Fruit fly (Drosophila melanogaster) whole organism, prepupa: ENCODE measurements around the gene CG7080.

ENCODE experiments used
- CG10631 ChIP-seq: fragments of 200-800 bp; sonication (Bioruptor generic); optimal IDR thresholded peaks from 2 replicates; lab custom pipeline; 2016; ENCODE audit warnings: missing biosample characterization, missing genetic modification characterization
- CG10669 ChIP-seq: fragments of 200-800 bp; sonication (Bioruptor generic); optimal IDR thresholded peaks from 3 replicates; lab custom pipeline; 2018; ENCODE audit warnings: missing biosample characterization, mild to moderate bottlenecking, missing genetic modification characterization, moderate library complexity
- CG11294 ChIP-seq: fragments of 200-800 bp; sonication (Bioruptor generic); IDR thresholded peaks from 2 replicates; pipeline ENCODE4 v1.3.6; 2022; ENCODE audit warnings: missing biosample characterization, missing genetic modification characterization
- CG11762 ChIP-seq: fragments of 200-800 bp; sonication (Bioruptor generic); optimal IDR thresholded peaks from 3 replicates; lab custom pipeline; 2016; ENCODE audit warnings: missing biosample characterization, missing genetic modification characterization; ENCODE audit not compliant: insufficient read depth
- CG11902 ChIP-seq: fragments of 200-800 bp; sonication (Bioruptor generic); optimal IDR thresholded peaks from 3 replicates; lab custom pipeline; 2016; ENCODE audit warnings: missing biosample characterization, missing genetic modification characterization
- CG15336 ChIP-seq: fragments of 200-800 bp; sonication (Bioruptor generic); IDR thresholded peaks from 2 replicates; pipeline ENCODE4 v1.3.6; 2022; ENCODE audit warnings: missing biosample characterization, missing genetic modification characterization
- CG1621 ChIP-seq: fragments of 200-800 bp; sonication (Bioruptor generic); optimal IDR thresholded peaks from 3 replicates; lab custom pipeline; 2018; ENCODE audit warnings: missing biosample characterization, mild to moderate bottlenecking, missing genetic modification characterization
- CG16779 ChIP-seq: fragments of 200-800 bp; sonication (Bioruptor generic); optimal IDR thresholded peaks from 3 replicates; lab custom pipeline; 2017; ENCODE audit warnings: missing biosample characterization, mild to moderate bottlenecking, missing genetic modification characterization
- CG3032 ChIP-seq: fragments of 200-800 bp; optimal IDR thresholded peaks from 2 replicates; lab custom pipeline; 2019; ENCODE audit warnings: missing biosample characterization, mild to moderate bottlenecking, missing genetic modification characterization, moderate library complexity
- CG31627 ChIP-seq: fragments of 200-800 bp; sonication (Bioruptor generic); optimal IDR thresholded peaks from 3 replicates; lab custom pipeline; 2016; ENCODE audit warnings: missing biosample characterization, missing genetic modification characterization
- CG32006 ChIP-seq: fragments of 200-800 bp; sonication (Bioruptor generic); optimal IDR thresholded peaks from 3 replicates; lab custom pipeline; 2017; ENCODE audit warnings: missing biosample characterization, mild to moderate bottlenecking, missing genetic modification characterization
- CG34406 ChIP-seq: fragments of 200-800 bp; sonication (Bioruptor generic); optimal IDR thresholded peaks from 3 replicates; lab custom pipeline; 2016; ENCODE audit warnings: missing biosample characterization, missing genetic modification characterization
- CG3919 ChIP-seq: fragments of 200-800 bp; sonication (Bioruptor generic); optimal IDR thresholded peaks from 3 replicates; lab custom pipeline; 2016; ENCODE audit warnings: missing biosample characterization, missing genetic modification characterization
- CG6163 ChIP-seq: fragments of 200-800 bp; sonication (Bioruptor generic); IDR thresholded peaks from 3 replicates; pipeline ENCODE4 v1.3.6; 2022; ENCODE audit warnings: missing biosample characterization, missing genetic modification characterization
- CG6276 ChIP-seq: fragments of 200-800 bp; sonication (Bioruptor generic); optimal IDR thresholded peaks from 2 replicates; lab custom pipeline; 2017; ENCODE audit warnings: missing biosample characterization, mild to moderate bottlenecking, missing genetic modification characterization
- CG6808 ChIP-seq: fragments of 200-800 bp; sonication (Bioruptor generic); optimal IDR thresholded peaks from 3 replicates; lab custom pipeline; 2017; ENCODE audit warnings: missing biosample characterization, missing genetic modification characterization, mild to moderate bottlenecking, moderate library complexity, missing genetic modification reagents
- CG7368 ChIP-seq: fragments of 200-800 bp; sonication (Bioruptor generic); optimal IDR thresholded peaks from 3 replicates; lab custom pipeline; 2016; ENCODE audit warnings: missing biosample characterization, missing genetic modification characterization
- CG8119 ChIP-seq: fragments of 200-800 bp; sonication (Bioruptor generic); IDR thresholded peaks from 3 replicates; pipeline ENCODE4 v1.3.6; 2022; ENCODE audit warnings: missing biosample characterization, missing genetic modification characterization
- CG9139 ChIP-seq: fragments of 200-800 bp; sonication (Bioruptor generic); optimal IDR thresholded peaks from 3 replicates; lab custom pipeline; 2017; ENCODE audit warnings: missing biosample characterization, mild to moderate bottlenecking, missing genetic modification characterization
- Eip75B ChIP-seq: fragments of 200-800 bp; sonication (Bioruptor generic); optimal IDR thresholded peaks from 3 replicates; lab custom pipeline; 2016; ENCODE audit warnings: missing biosample characterization, missing genetic modification characterization
- Eip78C ChIP-seq: fragments of 200-800 bp; sonication (Bioruptor generic); peaks from one replicate; lab custom pipeline; 2016; ENCODE audit warnings: missing biosample characterization, missing genetic modification characterization
- Eip93F ChIP-seq: fragments of 200-800 bp; sonication (Bioruptor generic); optimal IDR thresholded peaks from 2 replicates; lab custom pipeline; 2016; ENCODE audit warnings: missing biosample characterization, mild to moderate bottlenecking, missing genetic modification characterization
- Hr38 ChIP-seq: sonication (Bioruptor generic); optimal IDR thresholded peaks from 2 replicates; lab custom pipeline; 2016; ENCODE audit warnings: missing biosample characterization, missing genetic modification characterization
- Hr4 ChIP-seq: fragments of 200-800 bp; sonication (Bioruptor generic); optimal IDR thresholded peaks from 3 replicates; lab custom pipeline; 2016; ENCODE audit warnings: missing biosample characterization, missing genetic modification characterization
- Lpt ChIP-seq: fragments of 200-800 bp; sonication (Bioruptor generic); optimal IDR thresholded peaks from 3 replicates; lab custom pipeline; 2016; ENCODE audit warnings: missing biosample characterization, missing genetic modification characterization
- Met ChIP-seq: fragments of 200-800 bp; sonication (Bioruptor generic); optimal IDR thresholded peaks from 3 replicates; lab custom pipeline; 2016; ENCODE audit warnings: missing biosample characterization, missing genetic modification characterization
- Smox ChIP-seq: fragments of 200-800 bp; sonication (Bioruptor generic); optimal IDR thresholded peaks from 3 replicates; lab custom pipeline; 2016; ENCODE audit warnings: missing biosample characterization, missing genetic modification characterization
- Sox14 ChIP-seq: fragments of 200-800 bp; sonication (Bioruptor generic); optimal IDR thresholded peaks from 3 replicates; lab custom pipeline; 2016; ENCODE audit warnings: missing biosample characterization, missing genetic modification characterization
- Sox15 ChIP-seq: fragments of 200-800 bp; sonication (Bioruptor generic); optimal IDR thresholded peaks from 3 replicates; lab custom pipeline; 2016; ENCODE audit warnings: missing biosample characterization, missing genetic modification characterization
- cyc ChIP-seq: fragments of 200-800 bp; sonication (Bioruptor generic); optimal IDR thresholded peaks from 3 replicates; lab custom pipeline; 2016; ENCODE audit warnings: missing biosample characterization, missing genetic modification characterization
- eg ChIP-seq: fragments of 200-800 bp; sonication (Bioruptor generic); IDR thresholded peaks from 3 replicates; pipeline ENCODE4 v1.3.6; 2022; ENCODE audit warnings: missing biosample characterization, missing genetic modification characterization
- fkh ChIP-seq: fragments of 200-800 bp; sonication (Bioruptor generic); optimal IDR thresholded peaks from 3 replicates; lab custom pipeline; 2017; ENCODE audit warnings: missing biosample characterization, mild to moderate bottlenecking, missing genetic modification characterization, moderate library complexity
- lz ChIP-seq: fragments of 200-800 bp; sonication (Bioruptor generic); optimal IDR thresholded peaks from 3 replicates; lab custom pipeline; 2016; ENCODE audit warnings: missing biosample characterization, missing genetic modification characterization
- net ChIP-seq: fragments of 200-800 bp; sonication (Bioruptor generic); optimal IDR thresholded peaks from 3 replicates; lab custom pipeline; 2016; ENCODE audit warnings: missing biosample characterization, missing genetic modification characterization
- pdm3 ChIP-seq: fragments of 200-800 bp; sonication (Bioruptor generic); optimal IDR thresholded peaks from 3 replicates; lab custom pipeline; 2016; ENCODE audit warnings: missing biosample characterization, missing genetic modification characterization
- spab ChIP-seq: fragments of 200-800 bp; sonication (Bioruptor generic); optimal IDR thresholded peaks from 2 replicates; lab custom pipeline; 2017; ENCODE audit warnings: missing biosample characterization, mild to moderate bottlenecking, missing genetic modification characterization, missing genetic modification reagents
- ss ChIP-seq, 2 experiments: fragments of 200-800 bp; sonication (Bioruptor generic); optimal IDR thresholded peaks; 2 replicates in 1 of 2; 3 replicates in 1 of 2; lab custom pipeline; 2017 to 2018; ENCODE audit warnings: mild to moderate bottlenecking in 2 of 2, missing biosample characterization in 2 of 2, missing genetic modification characterization in 2 of 2, moderate library complexity in 1 of 2
- topi ChIP-seq: fragments of 200-800 bp; sonication (Bioruptor generic); optimal IDR thresholded peaks from 3 replicates; lab custom pipeline; 2016; ENCODE audit warnings: missing biosample characterization, missing genetic modification characterization

The CG7080 gene

DNA sequence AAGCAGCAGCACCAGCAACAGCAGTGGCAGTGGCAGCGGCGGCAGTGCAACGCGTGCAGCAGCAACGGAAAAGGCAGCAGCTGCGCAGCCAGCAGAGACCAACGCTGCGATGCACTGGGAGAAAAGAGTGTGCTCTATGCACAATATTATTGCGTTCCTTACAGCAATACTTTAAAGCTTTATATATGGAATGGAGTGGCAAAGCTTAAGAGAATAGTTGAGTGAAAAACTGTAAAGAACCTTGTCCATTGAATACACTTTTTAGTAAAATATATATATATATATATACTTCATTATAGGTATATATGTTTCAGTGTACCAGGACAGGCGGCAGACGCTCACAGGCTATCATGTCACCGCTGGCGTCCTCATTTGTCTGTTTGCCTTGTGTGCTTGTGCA is 4.4 kb upstream of the CG7080 start (continued):
- TF ChIP-seq CG7368 (peak; percentile 37), CG3919 (GFP tag; lab: Kevin White, UChicago) (peak; percentile 72), CG16779 (peak; percentile 52), net (GFP tag; lab: Kevin White, UChicago) (peak; percentile 71), spab (GFP tag; lab: Kevin White, UChicago) (peak; percentile 65), Smox (peak; percentile 20), CG10631 (GFP tag; lab: Kevin White, UChicago) (peak; percentile 79), CG3032 (tag; lab: Kevin White, UChicago) (peak; percentile 77)

DNA sequence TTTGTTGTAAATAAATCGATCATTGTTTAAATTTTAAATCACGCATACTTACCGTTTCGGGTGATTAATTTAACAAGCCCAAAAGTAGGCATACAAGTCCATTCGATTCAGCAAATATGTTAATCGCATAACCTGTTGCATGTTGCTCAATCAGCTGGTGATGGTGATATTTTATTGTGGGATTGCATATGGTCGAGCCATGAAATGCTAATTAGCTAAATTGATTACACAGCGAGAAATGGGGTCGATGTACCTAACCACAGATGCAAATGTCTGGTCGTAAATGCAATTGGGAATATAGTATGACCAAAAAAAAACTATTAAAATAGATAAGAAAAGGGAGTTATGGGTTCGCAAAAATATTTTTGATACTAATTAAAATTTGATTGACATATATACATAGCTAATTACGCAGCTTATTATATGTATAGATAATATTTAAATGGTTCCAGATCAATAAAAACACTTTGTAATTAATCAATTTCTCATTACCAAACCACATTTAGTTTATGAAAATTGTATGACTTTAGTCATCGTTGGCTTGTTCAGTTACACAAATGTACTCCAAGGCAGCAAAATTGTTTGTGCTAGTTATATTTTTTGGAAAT is 1.5 kb downstream of the CG7080 start, which contains the start of gene CG33721:
CG33721 (plus strand) TSS at position 558 of the 608 bp plus-strand sequence.
- TF ChIP-seq Smox (no peak), CG15336 (GFP tag; lab: Robert Waterston, UW) (no peak), Eip78C (GFP tag; lab: Kevin White, UChicago) (peak; percentile 1), CG11294 (GFP tag; lab: Robert Waterston, UW) (no peak), CG3919 (GFP tag; lab: Kevin White, UChicago) (no peak)

DNA sequence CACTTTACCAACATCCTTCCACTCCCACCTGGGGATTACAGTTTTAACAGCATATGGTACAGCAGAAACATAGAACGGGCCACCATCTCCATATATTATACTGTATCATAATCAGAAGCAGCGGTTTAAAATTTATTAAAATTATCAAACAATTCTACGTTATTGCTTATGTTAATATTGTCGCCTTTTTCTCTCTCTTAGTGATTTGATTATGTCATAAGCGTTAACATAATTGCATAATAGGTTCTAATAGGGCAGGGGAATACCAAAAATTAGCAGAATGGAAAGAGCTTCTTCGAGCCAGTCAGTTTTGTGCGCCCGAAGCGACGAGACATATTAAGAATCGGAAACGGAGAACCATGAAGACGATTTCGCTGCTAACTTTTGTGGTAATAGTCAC is 2.6 kb downstream of the CG7080 start, which contains the start of gene CG13862:
CG13862 (plus strand) TSS at position 301 of the 400 bp plus-strand sequence.
- no peak for TF ChIP-seq CG8119 (GFP tag; lab: Robert Waterston, UW)
- TF ChIP-seq Sox15 (GFP tag; lab: Kevin White, UChicago): no peak
- TF ChIP-seq Hr4: no peak
- no peak for TF ChIP-seq CG11762 (GFP tag; lab: Kevin White, UChicago)
- no peak for TF ChIP-seq CG32006 (GFP tag; lab: Kevin White, UChicago)
- TF ChIP-seq pdm3 (GFP tag; lab: Kevin White, UChicago): no peak
- no peak for TF ChIP-seq topi (GFP tag; lab: Kevin White, UChicago)
- no peak for TF ChIP-seq CG6808
- TF ChIP-seq Eip75B (GFP tag; lab: Kevin White, UChicago): no peak
- no peak for TF ChIP-seq CG31627 (GFP tag; lab: Kevin White, UChicago)
- no peak for TF ChIP-seq lz
- TF ChIP-seq Lpt (GFP tag; lab: Kevin White, UChicago): no peak
- TF ChIP-seq CG34406 (GFP tag; lab: Kevin White, UChicago): no peak
- TF ChIP-seq ss (GFP tag; optimal IDR thresholded peaks at IDR 0.05; lab: Kevin White, UChicago): no peak
- no peak for TF ChIP-seq fkh (GFP tag; lab: Kevin White, UChicago)
- TF ChIP-seq CG3032 (tag; lab: Kevin White, UChicago): no peak

DNA sequence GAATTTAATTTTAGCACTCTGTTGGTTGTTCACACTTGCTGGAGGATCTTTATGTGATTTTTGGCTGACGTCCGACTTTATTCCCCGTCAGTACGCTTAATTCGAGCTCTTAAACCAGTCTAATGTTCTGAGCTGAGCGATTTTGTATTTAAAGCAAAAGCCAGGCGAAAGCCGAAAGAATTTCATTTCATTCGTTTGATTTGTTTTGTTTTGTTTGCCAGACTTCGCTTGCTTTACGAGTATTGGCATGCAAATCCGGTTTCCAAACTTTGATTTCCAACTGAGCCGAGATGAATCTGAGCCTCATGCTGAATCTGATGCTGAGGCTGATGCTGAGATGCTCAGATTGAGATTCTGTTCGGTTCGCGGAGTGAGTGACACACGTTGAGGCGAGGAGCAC is 5.0 kb downstream of the CG7080 start, which contains the start of gene CG5391:
CG5391 (minus strand) TSS at position 101 of the 400 bp plus-strand sequence.
- no peak for TF ChIP-seq topi (GFP tag; lab: Kevin White, UChicago)
- TF ChIP-seq CG6276 (GFP tag; lab: Kevin White, UChicago): no peak
- no peak for TF ChIP-seq CG11902 (GFP tag; lab: Kevin White, UChicago)
- TF ChIP-seq CG3919 (GFP tag; lab: Kevin White, UChicago): no peak
- no peak for TF ChIP-seq CG1621
- TF ChIP-seq Hr38 (GFP tag; lab: Kevin White, UChicago): no peak
- no peak for TF ChIP-seq Hr4
- no peak for TF ChIP-seq cyc (GFP tag; lab: Kevin White, UChicago)
- TF ChIP-seq Eip93F: no peak
- TF ChIP-seq pdm3 (GFP tag; lab: Kevin White, UChicago): no peak
- TF ChIP-seq Sox14 (GFP tag; lab: Kevin White, UChicago): no peak
- no peak for TF ChIP-seq Lpt (GFP tag; lab: Kevin White, UChicago)
- TF ChIP-seq CG11762 (GFP tag; lab: Kevin White, UChicago): no peak
- no peak for TF ChIP-seq CG6163 (GFP tag; lab: Robert Waterston, UW)
- TF ChIP-seq Met (GFP tag; lab: Kevin White, UChicago): no peak
- no peak for TF ChIP-seq eg
- no peak for TF ChIP-seq CG9139 (GFP tag; lab: Kevin White, UChicago)
- no peak for TF ChIP-seq CG10669 (GFP tag; lab: Kevin White, UChicago)
